Worm (Caenorhabditis elegans) whole organism, mixed stage, embryonic: Measurements from ENCODE around the gene nep-13.

Source experiments
- elt-1 ChIP-seq: sonication (generic microtip); optimal IDR thresholded peaks from 2 replicates; lab custom pipeline; 2017; ENCODE audit warnings: missing genetic modification characterization, mild to moderate bottlenecking, missing compliant biosample characterization, antibody characterized with exemption, moderate library complexity, borderline replicate concordance; ENCODE audit not compliant: insufficient read depth
- hlh-1 ChIP-seq: fragments of 150-350 bp; optimal IDR thresholded peaks from 2 replicates; lab custom pipeline; 2014; ENCODE audit warnings: missing biosample characterization, missing genetic modification reagents, missing genetic modification characterization
- lsy-2 ChIP-seq: fragments of 150-350 bp; optimal IDR thresholded peaks from 2 replicates; lab custom pipeline; 2014; ENCODE audit warnings: missing biosample characterization, missing genetic modification characterization
- nhr-28 ChIP-seq: fragments of 150-350 bp; optimal IDR thresholded peaks from 2 replicates; lab custom pipeline; 2014; ENCODE audit warnings: missing biosample characterization, missing genetic modification characterization
- sptf-1 ChIP-seq: sonication (generic microtip); optimal IDR thresholded peaks from 2 replicates; lab custom pipeline; 2017; ENCODE audit warnings: mild to moderate bottlenecking, missing genetic modification characterization, moderate library complexity, missing compliant biosample characterization

DNA sequence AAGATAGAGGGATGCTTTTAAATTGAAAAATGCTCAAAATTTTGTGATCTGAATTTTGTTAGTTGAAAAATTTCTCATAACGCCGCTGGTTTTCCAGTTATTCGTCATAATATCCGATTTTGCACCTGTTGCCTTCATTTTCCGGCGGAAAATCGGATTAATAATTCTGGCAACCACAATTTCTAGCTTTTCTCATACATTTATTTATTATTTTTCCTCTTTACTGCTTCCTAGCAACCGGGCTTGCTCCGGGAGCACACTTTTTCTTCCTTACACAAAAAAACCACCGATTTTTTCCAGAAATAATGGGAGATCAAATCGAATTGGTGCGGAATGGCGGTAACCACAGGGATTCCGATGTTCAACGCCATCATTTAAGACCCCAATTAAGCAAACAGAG, 15.1 kb upstream of the nep-13 start, which contains the start of gene F02E11.7:
- TF ChIP-seq nhr-28 (tag; lab: Kevin White, UChicago), result no peak
- no peak for TF ChIP-seq elt-1 (tag; lab: Kevin White, UChicago)
- no peak for TF ChIP-seq sptf-1 (tag; lab: Kevin White, UChicago)
- no peak for TF ChIP-seq lsy-2 (tag; lab: Kevin White, UChicago)
- no peak for TF ChIP-seq hlh-1 (tag; lab: Kevin White, UChicago)
